Worm (Caenorhabditis elegans) whole organism, midembryonic: ENCODE results near the gene mihp-2.

Source experiments
- T22C8.4 ChIP-seq: fragments of 200-800 bp; sonication (Bioruptor generic); IDR thresholded peaks from 2 replicates; pipeline ENCODE4 v1.3.6; 2022; ENCODE audit warnings: missing genetic modification characterization, missing compliant biosample characterization
- cog-1 ChIP-seq: sonication (generic microtip); optimal IDR thresholded peaks from 2 replicates; lab custom pipeline; 2016; ENCODE audit warnings: missing genetic modification characterization, missing compliant biosample characterization
- flt-1 ChIP-seq: fragments of 200-800 bp; sonication (Bioruptor generic); IDR thresholded peaks from 2 replicates; pipeline ENCODE4 v1.3.6; 2022; ENCODE audit warnings: missing genetic modification characterization, missing compliant biosample characterization
- klf-2 ChIP-seq: fragments of 200-800 bp; sonication (Bioruptor generic); conservative IDR thresholded peaks from 2 replicates; pipeline ENCODE4 v1.3.6; 2022; ENCODE audit warnings: missing genetic modification reagents, missing genetic modification characterization, missing compliant biosample characterization
- med-1 ChIP-seq: sonication (generic microtip); optimal IDR thresholded peaks from 2 replicates; lab custom pipeline; 2017; ENCODE audit warnings: missing genetic modification characterization, mild to moderate bottlenecking, missing compliant biosample characterization, antibody characterized with exemption, missing genetic modification reagents; ENCODE audit not compliant: insufficient read depth
- ref-1 ChIP-seq: fragments of 200-800 bp; sonication (Bioruptor generic); conservative IDR thresholded peaks from 2 replicates; pipeline ENCODE4 v1.3.6; 2022; ENCODE audit warnings: missing genetic modification reagents, missing genetic modification characterization, missing compliant biosample characterization
- tab-1 ChIP-seq: fragments of 200-800 bp; sonication (Bioruptor generic); IDR thresholded peaks from 2 replicates; pipeline ENCODE4 v1.3.6; 2022; ENCODE audit warnings: missing genetic modification characterization, missing compliant biosample characterization
- ztf-23 ChIP-seq: fragments of 200-800 bp; sonication (Bioruptor generic); IDR thresholded peaks from 2 replicates; pipeline ENCODE4 v1.3.6; 2022; ENCODE audit warnings: missing genetic modification reagents, missing genetic modification characterization, missing compliant biosample characterization
- ztf-29 ChIP-seq: fragments of 200-800 bp; sonication (Bioruptor generic); IDR thresholded peaks from 2 replicates; pipeline ENCODE4 v1.3.6; 2022; ENCODE audit warnings: missing genetic modification reagents, missing genetic modification characterization, missing compliant biosample characterization

Gene mihp-2

DNA sequence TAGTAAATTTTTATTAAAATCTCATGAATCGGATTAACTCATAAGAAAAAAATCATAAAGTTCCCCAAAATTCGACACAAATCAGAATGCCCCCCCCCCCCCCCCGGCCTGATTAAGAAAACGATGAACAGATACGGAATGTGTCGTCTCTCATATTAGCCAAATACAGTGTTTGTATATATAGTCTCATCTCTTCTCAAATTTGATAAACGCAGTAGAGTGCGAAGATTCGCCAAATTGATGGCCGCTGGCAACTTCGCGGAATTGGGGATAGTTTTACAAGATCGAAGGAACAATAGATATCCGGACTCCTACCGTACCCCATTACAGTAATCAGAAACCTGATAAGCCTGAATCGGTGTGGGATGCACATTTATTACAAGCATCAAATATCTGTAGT lies 34.0 kb downstream of the mihp-2 start:
- TF ChIP-seq klf-2 (no peak), T22C8.4 (GFP tag; lab: Robert Waterston, UW) (no peak), ztf-23 (GFP tag; lab: Robert Waterston, UW) (no peak), ztf-29 (GFP tag; lab: Robert Waterston, UW) (no peak), tab-1 (GFP tag; lab: Robert Waterston, UW) (no peak), ref-1 (no peak), cog-1 (tag; lab: Kevin White, UChicago) (no peak), med-1 (GFP tag; lab: Kevin White, UChicago) (no peak), flt-1 (GFP tag; lab: Robert Waterston, UW) (no peak)

DNA sequence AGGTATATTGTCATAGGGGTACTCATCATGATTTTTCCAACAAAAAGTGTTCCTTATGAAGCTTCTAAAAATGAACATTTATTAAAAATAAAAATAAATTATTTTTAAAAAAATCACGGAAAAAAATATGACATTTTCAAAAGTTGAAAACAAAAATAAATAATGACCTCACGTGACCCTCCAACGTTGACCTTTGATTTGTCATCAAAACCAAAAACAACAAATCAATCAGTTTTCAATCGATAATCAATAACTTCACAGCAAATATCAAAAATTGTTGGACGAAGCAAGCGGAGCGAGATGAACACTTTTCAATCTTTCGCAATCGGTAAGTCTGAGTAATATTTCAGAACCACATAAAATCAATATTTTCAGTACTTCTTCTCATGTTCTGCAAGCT lies 36.8 kb downstream of the mihp-2 start, which contains the start of gene Y80D3A.8:
Y80D3A.8 (plus strand) TSS at position 301 of the 400 bp plus-strand sequence.
- no peak for TF ChIP-seq klf-2
- no peak for TF ChIP-seq cog-1 (tag; lab: Kevin White, UChicago)
- no peak for TF ChIP-seq med-1 (GFP tag; lab: Kevin White, UChicago)
- TF ChIP-seq ztf-23 (GFP tag; lab: Robert Waterston, UW): no peak
- TF ChIP-seq ztf-29 (GFP tag; lab: Robert Waterston, UW): no peak
- no peak for TF ChIP-seq ref-1
- no peak for TF ChIP-seq tab-1 (GFP tag; lab: Robert Waterston, UW)
- no peak for TF ChIP-seq T22C8.4 (GFP tag; lab: Robert Waterston, UW)
- no peak for TF ChIP-seq flt-1 (GFP tag; lab: Robert Waterston, UW)

DNA sequence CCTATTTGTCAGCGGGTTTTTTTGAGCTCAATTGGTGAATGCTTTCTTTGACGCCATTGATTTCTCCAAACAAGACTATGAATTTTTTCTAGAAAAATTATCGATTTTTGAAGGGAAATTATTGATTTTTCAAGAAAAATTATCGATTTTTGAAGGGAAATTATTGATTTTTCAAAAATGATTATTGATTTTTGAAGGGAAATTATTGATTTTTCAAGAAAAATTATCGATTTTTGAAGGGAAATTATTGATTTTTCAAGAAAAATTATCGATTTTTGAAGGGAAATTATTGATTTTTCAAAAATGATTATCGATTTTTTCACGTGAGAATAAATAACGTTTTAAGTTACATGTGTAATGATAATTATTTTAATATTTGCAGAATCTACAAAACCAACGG lies 37.3 kb downstream of the mihp-2 start:
- peak; percentile 93 for TF ChIP-seq T22C8.4 (GFP tag; lab: Robert Waterston, UW)
